Worm (Caenorhabditis elegans) whole organism, L4 larva: ENCODE measurements around the gene srh-36.
A peak's percentile ranks its signal among the peaks of the same experiment; 100 is the strongest.

Source experiments
- D1046.2 ChIP-seq: fragments of 200-800 bp; sonication (Bioruptor generic); IDR thresholded peaks from 2 replicates; pipeline ENCODE4 v1.3.6; 2022; ENCODE audit warnings: missing genetic modification characterization, missing compliant biosample characterization
- F26F4.8 ChIP-seq: fragments of 200-800 bp; sonication (Bioruptor generic); conservative IDR thresholded peaks from 2 replicates; pipeline ENCODE4 v1.3.6; 2022; ENCODE audit warnings: missing genetic modification characterization, missing compliant biosample characterization
- ZK337.2 ChIP-seq: fragments of 200-800 bp; sonication (Bioruptor generic); IDR thresholded peaks from 2 replicates; pipeline ENCODE4 v1.3.6; 2022; ENCODE audit warnings: missing genetic modification reagents, missing genetic modification characterization, missing compliant biosample characterization
- ZK546.5 ChIP-seq, 2 experiments: sonication (generic microtip); optimal IDR thresholded peaks; 2 replicates each; lab custom pipeline; 2017; ENCODE audit warnings: missing biosample characterization in 2 of 2, missing genetic modification characterization in 2 of 2
- aha-1 ChIP-seq: fragments of 150-350 bp; peaks from one replicate; lab custom pipeline; 2014; ENCODE audit warnings: missing biosample characterization, missing genetic modification characterization
- ceh-20 ChIP-seq: fragments of 200-800 bp; sonication (Bioruptor generic); IDR thresholded peaks from 2 replicates; pipeline ENCODE4 v1.3.6; 2022; ENCODE audit warnings: missing genetic modification reagents, missing genetic modification characterization, missing compliant biosample characterization
- ceh-28 ChIP-seq: fragments of 150-350 bp; optimal IDR thresholded peaks from 2 replicates; lab custom pipeline; 2014; ENCODE audit warnings: missing biosample characterization, missing genetic modification reagents, missing genetic modification characterization
- cey-2 ChIP-seq: sonication (generic microtip); optimal IDR thresholded peaks from 3 replicates; lab custom pipeline; 2017; ENCODE audit warnings: missing genetic modification characterization, mild to moderate bottlenecking, missing compliant biosample characterization, antibody characterized with exemption, borderline replicate concordance; ENCODE audit not compliant: insufficient read depth
- ctbp-1 ChIP-seq: fragments of 200-800 bp; sonication (Bioruptor generic); IDR thresholded peaks from 2 replicates; pipeline ENCODE4 v1.3.6; 2022; ENCODE audit warnings: missing genetic modification reagents, missing genetic modification characterization, missing compliant biosample characterization
- daf-12 ChIP-seq: fragments of 150-350 bp; optimal IDR thresholded peaks from 2 replicates; lab custom pipeline; 2014; ENCODE audit warnings: missing biosample characterization, missing genetic modification reagents, missing genetic modification characterization
- dmd-9 ChIP-seq: fragments of 200-800 bp; sonication (Bioruptor generic); IDR thresholded peaks from 2 replicates; pipeline ENCODE4 v1.3.6; 2022; ENCODE audit warnings: missing genetic modification reagents, missing genetic modification characterization, missing compliant biosample characterization
- dpl-1 ChIP-seq: fragments of 150-350 bp; optimal IDR thresholded peaks from 2 replicates; lab custom pipeline; 2014; ENCODE audit warnings: missing biosample characterization, missing genetic modification reagents, missing genetic modification characterization
- egl-27 ChIP-seq: sonication (generic microtip); optimal IDR thresholded peaks from 3 replicates; lab custom pipeline; 2017; ENCODE audit warnings: missing biosample characterization, missing genetic modification reagents, missing genetic modification characterization
- egl-43 ChIP-seq: fragments of 200-800 bp; sonication (Bioruptor generic); IDR thresholded peaks from 2 replicates; pipeline ENCODE4 v1.3.6; 2022; ENCODE audit warnings: missing genetic modification reagents, missing genetic modification characterization, missing compliant biosample characterization
- hmg-1.1 ChIP-seq: fragments of 200-800 bp; sonication (Bioruptor generic); IDR thresholded peaks from 2 replicates; pipeline ENCODE4 v1.3.6; 2022; ENCODE audit warnings: missing genetic modification reagents, missing genetic modification characterization, missing compliant biosample characterization
- lim-7 ChIP-seq: fragments of 200-800 bp; sonication (Bioruptor generic); IDR thresholded peaks from 2 replicates; pipeline ENCODE4 v1.3.6; 2022; ENCODE audit warnings: missing genetic modification characterization, missing compliant biosample characterization
- lin-13 ChIP-seq: fragments of 150-350 bp; optimal IDR thresholded peaks from 2 replicates; lab custom pipeline; 2014; ENCODE audit warnings: missing biosample characterization, missing genetic modification reagents, missing genetic modification characterization
- lin-38 ChIP-seq: fragments of 200-800 bp; sonication (Bioruptor generic); IDR thresholded peaks from 2 replicates; pipeline ENCODE4 v1.3.6; 2022; ENCODE audit warnings: missing genetic modification reagents, missing genetic modification characterization, missing compliant biosample characterization
- lir-3 ChIP-seq: sonication (generic microtip); optimal IDR thresholded peaks from 2 replicates; lab custom pipeline; 2016; ENCODE audit warnings: mild to moderate bottlenecking, missing genetic modification characterization, missing compliant biosample characterization
- lsy-2 ChIP-seq, 2 experiments: fragments of 150-350 bp in 1 of 2; sonication (generic microtip) in 1 of 2; optimal IDR thresholded peaks; 2 replicates each; lab custom pipeline; 2014 to 2017; ENCODE audit warnings: missing biosample characterization in 2 of 2, missing genetic modification characterization in 2 of 2
- madf-5 ChIP-seq, 2 experiments: fragments of 200-800 bp; sonication (Bioruptor generic); IDR thresholded peaks; 2 replicates each; pipeline ENCODE4 v1.3.6; 2022; ENCODE audit warnings: missing compliant biosample characterization in 2 of 2, missing genetic modification characterization in 2 of 2
- madf-9 ChIP-seq: fragments of 200-800 bp; sonication (Bioruptor generic); conservative IDR thresholded peaks from 2 replicates; pipeline ENCODE4 v1.3.6; 2022; ENCODE audit warnings: missing genetic modification reagents, missing genetic modification characterization, missing compliant biosample characterization
- mdt-29 ChIP-seq: fragments of 200-800 bp; sonication (Bioruptor generic); IDR thresholded peaks from 2 replicates; pipeline ENCODE4 v1.3.6; 2022; ENCODE audit warnings: missing genetic modification reagents, missing genetic modification characterization, missing compliant biosample characterization
- mep-1 ChIP-seq: fragments of 150-350 bp; sonication (generic microtip); optimal IDR thresholded peaks from 3 replicates; lab custom pipeline; 2014; ENCODE audit warnings: missing biosample characterization, missing genetic modification characterization
- nhr-11 ChIP-seq: fragments of 150-350 bp; optimal IDR thresholded peaks from 2 replicates; lab custom pipeline; 2014; ENCODE audit warnings: missing biosample characterization, missing genetic modification characterization
- nhr-237 ChIP-seq: sonication (generic microtip); optimal IDR thresholded peaks from 2 replicates; lab custom pipeline; 2017; ENCODE audit warnings: missing biosample characterization, missing genetic modification characterization
- nhr-25 ChIP-seq: sonication (generic microtip); optimal IDR thresholded peaks from 2 replicates; lab custom pipeline; 2017; ENCODE audit warnings: missing genetic modification characterization, mild to moderate bottlenecking, missing compliant biosample characterization, antibody characterized with exemption, moderate library complexity, borderline replicate concordance; ENCODE audit not compliant: insufficient read depth
- nhr-48 ChIP-seq: sonication (generic microtip); optimal IDR thresholded peaks from 2 replicates; lab custom pipeline; 2016; ENCODE audit warnings: mild to moderate bottlenecking, missing genetic modification characterization, missing compliant biosample characterization
- rbr-2 ChIP-seq: sonication (generic microtip); optimal IDR thresholded peaks from 2 replicates; lab custom pipeline; 2016; ENCODE audit warnings: missing genotype, missing genetic modification characterization, missing compliant biosample characterization
- sdz-12 ChIP-seq: fragments of 200-800 bp; sonication (Bioruptor generic); optimal IDR thresholded peaks from 2 replicates; lab custom pipeline; 2018; ENCODE audit warnings: mild to moderate bottlenecking, missing genetic modification characterization, missing compliant biosample characterization
- set-16 ChIP-seq: fragments of 200-800 bp; sonication (Bioruptor generic); IDR thresholded peaks from 2 replicates; pipeline ENCODE4 v1.3.6; 2022; ENCODE audit warnings: missing genetic modification reagents, missing genetic modification characterization, missing compliant biosample characterization
- skn-1 ChIP-seq: fragments of 150-350 bp; optimal IDR thresholded peaks from 2 replicates; lab custom pipeline; 2014; ENCODE audit warnings: missing biosample characterization, missing genetic modification characterization
- snpc-1.2 ChIP-seq: fragments of 200-800 bp; sonication (Bioruptor generic); IDR thresholded peaks from 2 replicates; pipeline ENCODE4 v1.3.6; 2022; ENCODE audit warnings: missing genetic modification reagents, missing genetic modification characterization, missing compliant biosample characterization
- unc-39 ChIP-seq: sonication (generic microtip); optimal IDR thresholded peaks from 2 replicates; lab custom pipeline; 2017; ENCODE audit warnings: missing biosample characterization, missing genetic modification characterization
- unc-62 ChIP-seq, 3 experiments: fragments of 150-350 bp in 1 of 3; sonication (generic microtip); optimal IDR thresholded peaks in 2 of 3; peaks in 1 of 3; 1 replicate in 1 of 3; 2 replicates in 2 of 3; lab custom pipeline; 2014 to 2017; ENCODE audit warnings: missing biosample characterization in 3 of 3, missing genetic modification characterization in 3 of 3, missing genetic modification reagents in 3 of 3, missing genotype in 1 of 3

srh-36 gene

DNA sequence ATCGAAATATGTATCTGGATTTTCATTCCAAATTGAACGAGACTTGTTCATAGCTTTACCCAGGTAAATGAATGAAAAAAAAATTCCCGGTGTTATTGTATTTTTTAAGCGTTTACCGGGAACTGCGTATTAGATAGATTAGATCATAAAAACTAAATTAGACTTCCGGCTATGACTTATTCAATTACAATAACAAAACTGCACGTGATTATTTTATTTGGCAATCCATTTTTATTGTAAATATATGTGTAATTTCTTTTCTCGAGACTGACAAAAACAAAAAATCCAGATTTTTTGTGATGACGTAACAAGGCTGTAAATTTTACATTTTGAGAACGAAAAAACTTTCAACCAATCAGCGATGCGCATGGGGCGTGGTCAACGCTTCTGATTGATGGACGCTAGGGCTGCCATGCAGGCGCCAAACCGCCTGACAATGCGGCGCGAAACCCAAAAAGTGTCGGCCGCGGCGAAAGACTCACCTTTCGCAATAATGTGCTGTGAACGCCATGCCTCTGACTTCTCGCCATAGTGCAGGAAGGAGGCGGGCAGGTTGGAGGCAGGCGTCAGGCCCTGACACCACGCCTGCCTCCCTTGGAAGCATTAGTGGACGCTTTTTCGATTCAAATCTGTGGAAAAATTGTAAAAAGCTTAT, at the start of gene srh-36:
Gene srh-36 (minus strand): TSS at position 51 of the 655 bp plus-strand sequence.
- TF ChIP-seq lim-7 (GFP tag; lab: Robert Waterston, UW) (no peak), sdz-12 (GFP tag; lab: Kevin White, UChicago) (no peak), nhr-237 (tag; lab: Kevin White, UChicago) (no peak), aha-1 (tag; lab: Kevin White, UChicago) (peak; percentile 8), egl-27 (tag; lab: Kevin White, UChicago) (no peak), lir-3 (tag; lab: Kevin White, UChicago) (no peak), set-16 (GFP tag; lab: Robert Waterston, UW) (peak; percentile 73), lin-38 (GFP tag; lab: Robert Waterston, UW) (no peak), dmd-9 (no peak), snpc-1.2 (GFP tag; lab: Robert Waterston, UW) (0 out of 2 replicates have a peak, but pooled peaks have one; percentile 32), daf-12 (tag; lab: Kevin White, UChicago) (no peak), F26F4.8 (0 out of 2 replicates have a peak, but pooled peaks have one; percentile 35), mdt-29 (GFP tag; lab: Robert Waterston, UW) (no peak), rbr-2 (tag; lab: Kevin White, UChicago) (no peak), lsy-2 (tag; optimal IDR thresholded peaks at IDR 0.05; lab: Kevin White, UChicago) (no peak), mep-1 (tag; lab: Kevin White, UChicago) (no peak), egl-43 (GFP tag; lab: Robert Waterston, UW) (no peak), unc-39 (tag; lab: Kevin White, UChicago) (no peak), skn-1 (tag; lab: Kevin White, UChicago) (no peak)

DNA sequence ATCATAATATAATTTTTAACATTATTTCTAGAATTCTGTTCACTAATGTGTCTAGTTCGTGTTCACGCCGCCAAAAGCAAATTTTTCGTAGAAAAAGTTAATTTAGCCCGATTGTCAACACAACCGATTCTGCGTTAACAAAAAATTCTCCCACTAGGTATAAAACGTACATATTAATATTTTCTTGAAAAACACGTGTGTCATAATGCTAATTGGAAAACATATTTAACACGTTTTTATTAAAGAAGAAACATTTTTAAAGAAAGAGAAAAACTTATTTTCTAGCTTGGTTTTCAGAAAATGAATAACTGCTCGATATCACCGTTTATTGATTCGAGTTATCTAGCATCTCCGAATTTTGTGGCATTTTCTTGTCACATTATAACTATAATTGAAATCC, 48.7 kb upstream of the srh-36 start, which contains the start of gene srh-243:
Gene srh-243 (plus strand): TSS at position 301 of the 400 bp plus-strand sequence.
- TF ChIP-seq ZK337.2 (no peak), nhr-11 (tag; lab: Kevin White, UChicago) (no peak), ceh-20 (GFP tag; lab: Robert Waterston, UW) (no peak), unc-39 (tag; lab: Kevin White, UChicago) (no peak), nhr-25 (tag; lab: Kevin White, UChicago) (no peak), cey-2 (tag; lab: Kevin White, UChicago) (no peak), sdz-12 (GFP tag; lab: Kevin White, UChicago) (no peak), ctbp-1 (GFP tag; lab: Robert Waterston, UW) (no peak), nhr-237 (tag; lab: Kevin White, UChicago) (no peak)

DNA sequence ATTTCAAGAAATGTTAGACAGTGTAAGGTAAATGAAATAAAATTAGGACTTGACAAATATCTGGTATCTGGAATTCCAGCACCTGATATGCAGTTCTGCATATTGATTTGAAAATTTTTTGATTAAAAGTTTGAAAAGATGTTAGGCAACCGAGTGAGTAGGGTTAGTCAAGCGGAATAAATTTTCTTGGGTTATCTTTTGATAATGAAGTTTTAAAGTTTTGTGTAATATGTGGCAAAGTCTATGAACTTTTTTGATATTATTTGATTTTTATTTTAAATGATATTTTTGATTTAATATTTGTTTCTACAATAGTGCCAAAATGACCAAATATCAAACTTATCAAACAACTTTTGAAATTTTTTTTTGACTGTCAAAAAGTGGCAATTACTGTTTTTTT, 48.0 kb upstream of the srh-36 start, which contains the start of gene srh-241:
Gene srh-241 (minus strand): TSS at position 101 of the 400 bp plus-strand sequence.
- TF ChIP-seq nhr-48 (no peak), daf-12 (tag; lab: Kevin White, UChicago) (no peak), ceh-28 (tag; lab: Kevin White, UChicago) (no peak), nhr-237 (tag; lab: Kevin White, UChicago) (no peak), madf-5 (GFP tag; IDR thresholded peaks at IDR 0.05; lab: Robert Waterston, UW) (no peak), D1046.2 (GFP tag; lab: Robert Waterston, UW) (no peak), ZK546.5 (tag; optimal IDR thresholded peaks at IDR 0.05; lab: Kevin White, UChicago) (no peak), dpl-1 (GFP tag; lab: Kevin White, UChicago) (no peak), lsy-2 (tag; optimal IDR thresholded peaks at IDR 0.05; lab: Kevin White, UChicago) (no peak), lin-13 (GFP tag; lab: Kevin White, UChicago) (no peak), madf-9 (no peak), unc-62 (GFP tag; optimal IDR thresholded peaks at IDR 0.05 in 1 of 2; lab: Kevin White, UChicago) (no peak), unc-62 (tag; optimal IDR thresholded peaks at IDR 0.05; lab: Kevin White, UChicago) (no peak), hmg-1.1 (GFP tag; lab: Robert Waterston, UW) (no peak)
